Worm (Caenorhabditis elegans) whole organism, L4/young adult: ENCODE measurements around the gene mltn-9.

Experiments used
- W03F9.2 ChIP-seq: fragments of 150-350 bp; optimal IDR thresholded peaks from 2 replicates; lab custom pipeline; 2014; ENCODE audit warnings: missing biosample characterization, missing genetic modification characterization
- him-1 ChIP-seq: sonication (generic microtip); optimal IDR thresholded peaks from 2 replicates; lab custom pipeline; 2016; ENCODE audit warnings: missing genotype, missing genetic modification reagents, missing genetic modification characterization, missing compliant biosample characterization

DNA sequence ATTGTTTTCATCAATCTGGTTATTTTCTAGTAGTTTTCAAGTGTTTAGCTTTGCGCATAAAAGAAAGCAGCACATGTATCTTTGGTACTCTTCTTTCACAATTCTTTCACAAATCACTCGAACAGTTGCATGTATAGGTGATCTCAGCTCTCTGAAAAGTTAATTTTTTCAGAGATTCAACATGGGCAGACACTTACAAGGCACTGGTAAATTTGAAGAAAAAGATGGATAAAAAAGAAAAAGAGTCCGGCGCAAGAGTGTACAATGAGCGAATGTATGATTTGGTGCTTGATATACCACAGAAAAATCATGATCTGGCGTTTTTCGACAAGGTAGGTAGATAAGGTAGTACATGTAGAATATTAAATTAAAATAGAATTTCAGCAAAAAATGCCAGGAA lies 2.3 kb downstream of the mltn-9 start:
- no peak for TF ChIP-seq him-1 (tag; lab: Kevin White, UChicago)
- no peak for TF ChIP-seq W03F9.2
